Worm (Caenorhabditis elegans): ENCODE measurements around the gene T03E6.8.
A peak's percentile ranks its signal among the peaks of the same experiment; 100 is the strongest.

Gene T03E6.8

ce11 chrV:16622754-16623261 lies 19.8 kb upstream of the T03E6.8 start, which contains the start of gene Y70C5A.2:
Gene Y70C5A.2, minus strand, starts transcription at chrV:16623211.
- TF ChIP-seq nhr-28 (tag; optimal IDR thresholded peaks at IDR 0.05) (no peak), cnd-1 (tag; optimal IDR thresholded peaks at IDR 0.05) (no peak), elt-3 (tag; optimal IDR thresholded peaks at IDR 0.05) (no peak), ham-2 (GFP tag; optimal IDR thresholded peaks at IDR 0.05) (no peak), bed-3 (GFP tag; optimal IDR thresholded peaks at IDR 0.05) (no peak), tbx-8 (GFP tag; optimal IDR thresholded peaks at IDR 0.05) (no peak), pha-4 (tag; optimal IDR thresholded peaks at IDR 0.05) (no peak), ceh-43 (GFP tag; optimal IDR thresholded peaks at IDR 0.05) (no peak), unc-62 (GFP tag; optimal IDR thresholded peaks at IDR 0.05) (no peak), snpc-4 (tag; optimal IDR thresholded peaks at IDR 0.05) (no peak), nhr-237 (tag; optimal IDR thresholded peaks at IDR 0.05) (no peak), ceh-39 (tag; optimal IDR thresholded peaks at IDR 0.05) (no peak), flh-1 (GFP tag; optimal IDR thresholded peaks at IDR 0.05) (no peak), elt-1 (tag; optimal IDR thresholded peaks at IDR 0.05; ENCODE audit: borderline replicate concordance, insufficient read depth) (no peak), mls-2 (tag; optimal IDR thresholded peaks at IDR 0.05) (no peak)

DNA sequence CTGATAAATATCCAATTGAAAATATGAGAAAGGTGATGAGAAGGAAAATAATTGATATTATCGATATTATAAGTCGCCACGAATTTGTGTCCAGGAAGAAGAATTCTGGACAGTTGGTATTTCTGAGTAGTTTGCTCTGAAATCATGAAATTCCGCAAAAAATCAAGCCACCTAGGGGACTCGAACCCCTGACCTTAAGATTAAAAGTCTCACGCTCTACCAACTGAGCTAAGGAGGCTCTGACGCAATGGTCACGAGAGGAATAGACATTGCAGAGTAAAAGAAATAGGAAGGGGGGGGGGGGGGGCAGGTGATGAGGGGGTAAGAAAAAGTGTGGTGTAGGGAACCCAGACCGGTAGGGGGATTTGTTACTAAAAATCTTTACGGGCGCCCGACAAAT lies 18.9 kb upstream of the T03E6.8 start:
- TF ChIP-seq elt-1 (tag; optimal IDR thresholded peaks at IDR 0.05; ENCODE audit: borderline replicate concordance, insufficient read depth) = no peak
- TF ChIP-seq cnd-1 (tag; optimal IDR thresholded peaks at IDR 0.05) = peak; percentile 51
- peak; percentile 3 for TF ChIP-seq hlh-1 (tag; optimal IDR thresholded peaks at IDR 0.05)
- TF ChIP-seq nhr-76 (tag; optimal IDR thresholded peaks at IDR 0.05) = no peak
- no peak for TF ChIP-seq elt-3 (tag; optimal IDR thresholded peaks at IDR 0.05)
- TF ChIP-seq mls-2 (tag; optimal IDR thresholded peaks at IDR 0.05) = peak; percentile 14
- TF ChIP-seq snpc-4 (tag; optimal IDR thresholded peaks at IDR 0.05) = no peak
- TF ChIP-seq lsy-2 (tag; optimal IDR thresholded peaks at IDR 0.05) = no peak
- no peak for TF ChIP-seq unc-120 (tag; optimal IDR thresholded peaks at IDR 0.05; ENCODE audit: poor library complexity, severe bottlenecking)
- peak; percentile 36 for TF ChIP-seq sem-2 (GFP tag; optimal IDR thresholded peaks at IDR 0.05)
- peak; percentile 75 for TF ChIP-seq sptf-1 (tag; optimal IDR thresholded peaks at IDR 0.05)
- TF ChIP-seq drap-1 (GFP tag; optimal IDR thresholded peaks at IDR 0.05) = peak; percentile 47
- no peak for TF ChIP-seq ceh-39 (tag; optimal IDR thresholded peaks at IDR 0.05)
- TF ChIP-seq flh-1 (GFP tag; optimal IDR thresholded peaks at IDR 0.05) = peak; percentile 17
- TF ChIP-seq M03D4.4 (tag; optimal IDR thresholded peaks at IDR 0.05) = peak; percentile 66
- no peak for TF ChIP-seq zip-8 (tag; optimal IDR thresholded peaks at IDR 0.05)
- TF ChIP-seq nhr-2 (tag; optimal IDR thresholded peaks at IDR 0.05) = no peak
- TF ChIP-seq ceh-43 (GFP tag; optimal IDR thresholded peaks at IDR 0.05) = no peak
- no peak for TF ChIP-seq nhr-237 (tag; optimal IDR thresholded peaks at IDR 0.05)

DNA sequence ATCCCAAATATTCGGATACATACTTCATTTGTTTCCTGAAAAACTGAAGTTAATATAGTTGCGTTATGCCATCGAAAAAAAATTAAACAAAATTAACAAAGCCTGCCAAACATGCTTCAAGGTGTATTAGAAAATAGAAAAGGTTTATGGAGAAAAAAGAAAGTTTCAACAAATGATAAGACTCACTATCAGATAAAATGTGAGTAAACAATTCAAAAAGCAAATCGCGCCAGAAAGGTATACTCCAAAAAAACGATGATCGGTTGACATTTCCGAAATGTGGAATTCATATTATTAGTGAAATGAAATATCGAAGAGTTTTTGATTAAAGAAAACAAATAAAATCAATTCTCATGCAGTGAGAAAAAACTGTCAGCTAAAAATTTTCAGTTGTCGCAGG lies 17.9 kb upstream of the T03E6.8 start, which contains the start of gene Y70C5A.3:
Y70C5A.3 (minus strand) TSS at position 50 of the 400 bp plus-strand sequence.
- TF ChIP-seq hlh-1 (tag; optimal IDR thresholded peaks at IDR 0.05) = no peak
- no peak for TF ChIP-seq pha-4 (tag; optimal IDR thresholded peaks at IDR 0.05)
- TF ChIP-seq ztf-11 (tag; optimal IDR thresholded peaks at IDR 0.05) = no peak
- TF ChIP-seq nhr-2 (tag; optimal IDR thresholded peaks at IDR 0.05) = no peak
- no peak for TF ChIP-seq mls-2 (tag; optimal IDR thresholded peaks at IDR 0.05)
- TF ChIP-seq unc-39 (tag; optimal IDR thresholded peaks at IDR 0.05) = no peak
- no peak for TF ChIP-seq nhr-12 (tag; optimal IDR thresholded peaks at IDR 0.05)
- no peak for TF ChIP-seq elt-3 (tag; optimal IDR thresholded peaks at IDR 0.05)

DNA sequence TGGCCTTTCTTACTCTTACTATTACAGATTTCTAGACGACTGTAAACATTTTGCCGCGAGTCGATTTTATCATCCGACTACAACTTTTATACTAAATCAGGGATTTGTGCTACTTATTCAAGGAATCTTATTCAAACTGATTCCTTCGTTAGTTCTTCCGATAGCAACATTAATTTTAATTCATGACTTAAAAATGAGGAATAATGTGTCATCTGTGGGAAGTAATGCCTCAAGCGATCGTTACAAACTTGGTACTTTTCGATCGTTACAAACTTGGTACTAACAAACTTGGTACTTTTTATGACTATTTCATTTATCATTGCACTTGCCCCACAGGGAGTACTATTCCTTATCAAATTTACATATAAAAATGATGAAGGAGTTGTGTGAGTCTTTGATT lies 14.5 kb upstream of the T03E6.8 start, which contains the start of gene Y70C5A.4:
Y70C5A.4 (plus strand) TSS at position 301 of the 400 bp plus-strand sequence.
- TF ChIP-seq lsy-2 (tag; optimal IDR thresholded peaks at IDR 0.05) (no peak), snpc-4 (tag; optimal IDR thresholded peaks at IDR 0.05) (no peak), nhr-2 (tag; optimal IDR thresholded peaks at IDR 0.05) (no peak), sem-2 (GFP tag; optimal IDR thresholded peaks at IDR 0.05) (no peak), sptf-1 (tag; optimal IDR thresholded peaks at IDR 0.05) (no peak), ces-1 (GFP tag; optimal IDR thresholded peaks at IDR 0.05) (no peak), elt-1 (tag; optimal IDR thresholded peaks at IDR 0.05; ENCODE audit: borderline replicate concordance, insufficient read depth) (no peak), unc-62 (GFP tag; optimal IDR thresholded peaks at IDR 0.05) (no peak), zip-8 (tag; optimal IDR thresholded peaks at IDR 0.05) (no peak), blmp-1 (tag; optimal IDR thresholded peaks at IDR 0.05) (no peak)

ce11 chrV:16610791-16611385 lies 7.9 kb upstream of the T03E6.8 start, which contains the start of gene srw-54:
Gene srw-54, plus strand, starts transcription at chrV:16611335.
- TF ChIP-seq hlh-1 (tag; optimal IDR thresholded peaks at IDR 0.05) (no peak), ceh-39 (tag; optimal IDR thresholded peaks at IDR 0.05) (no peak), unc-62 (GFP tag; optimal IDR thresholded peaks at IDR 0.05) (no peak), ham-2 (GFP tag; optimal IDR thresholded peaks at IDR 0.05) (no peak), blmp-1 (tag; optimal IDR thresholded peaks at IDR 0.05) (no peak), nhr-28 (tag; optimal IDR thresholded peaks at IDR 0.05) (no peak), unc-120 (tag; optimal IDR thresholded peaks at IDR 0.05; ENCODE audit: poor library complexity, severe bottlenecking) (no peak), sem-2 (GFP tag; optimal IDR thresholded peaks at IDR 0.05) (no peak), sptf-1 (tag; optimal IDR thresholded peaks at IDR 0.05) (no peak), bed-3 (GFP tag; optimal IDR thresholded peaks at IDR 0.05) (no peak), pha-4 (tag; optimal IDR thresholded peaks at IDR 0.05) (no peak), elt-3 (tag; optimal IDR thresholded peaks at IDR 0.05) (no peak), nhr-2 (tag; optimal IDR thresholded peaks at IDR 0.05) (no peak), lin-13 (tag; optimal IDR thresholded peaks at IDR 0.05) (no peak), nhr-237 (tag; optimal IDR thresholded peaks at IDR 0.05) (no peak), lsy-2 (tag; optimal IDR thresholded peaks at IDR 0.05) (no peak), zip-8 (tag; optimal IDR thresholded peaks at IDR 0.05) (no peak), M03D4.4 (tag; optimal IDR thresholded peaks at IDR 0.05) (no peak)

All from whole organism, mixed stage, embryonic.